Fruit fly (Drosophila melanogaster): ENCODE data around the gene CG8478.

Gene CG8478

dm6 chr3R:9791177-9791806, 27.8 kb downstream of the CG8478 start, which contains the start of the genes CG12945 and CG8507 (continued):
- TF ChIP-seq psq (GFP tag; optimal IDR thresholded peaks at IDR 0.05) (no peak), Rx (GFP tag; IDR thresholded peaks at IDR 0.05) (no peak), CG4328 (GFP tag; optimal IDR thresholded peaks at IDR 0.05) (no peak), vvl (GFP tag; IDR thresholded peaks at IDR 0.05) (peak; percentile 31; the same call in 1 of the 2 replicates), lilli (GFP tag; optimal IDR thresholded peaks at IDR 0.05) (peak; percentile 63), CG14860 (GFP tag; IDR thresholded peaks at IDR 0.05; ENCODE audit: partially characterized antibody) (no peak), CG4820 (GFP tag; optimal IDR thresholded peaks at IDR 0.05) (peak; percentile 39), CG7786 (GFP tag; optimal IDR thresholded peaks at IDR 0.05) (peak; percentile 38), ssp (GFP tag; IDR thresholded peaks at IDR 0.05) (peak; percentile 40), oc (tag; optimal IDR thresholded peaks at IDR 0.05) (no peak), B-H1 (GFP tag; IDR thresholded peaks at IDR 0.05) (no peak), CG4707 (GFP tag; optimal IDR thresholded peaks at IDR 0.05) (no peak), Neu2 (GFP tag; optimal IDR thresholded peaks at IDR 0.05; ENCODE audit: borderline replicate concordance) (no peak), aop (GFP tag; IDR thresholded peaks at IDR 0.05) (no peak), Hr39 (optimal IDR thresholded peaks at IDR 0.05) (no peak), Nf-YA (GFP tag; IDR thresholded peaks at IDR 0.05) (no peak), Dfd (GFP tag; optimal IDR thresholded peaks at IDR 0.05) (no peak), CG10959 (GFP tag; IDR thresholded peaks at IDR 0.05) (no peak), jigr1 (GFP tag; IDR thresholded peaks at IDR 0.05) (no peak), Max (GFP tag; optimal IDR thresholded peaks at IDR 0.05) (peak; percentile 63), yki (optimal IDR thresholded peaks at IDR 0.05) (no peak), lola (GFP tag; optimal IDR thresholded peaks at IDR 0.05) (peak in 1 of 3 experiments; percentile 54), D (optimal IDR thresholded peaks at IDR 0.05) (no peak), D (GFP tag; optimal IDR thresholded peaks at IDR 0.05) (no peak), slou (GFP tag; optimal IDR thresholded peaks at IDR 0.05) (no peak), kni (GFP tag; optimal IDR thresholded peaks at IDR 0.05) (no peak), CG30403 (GFP tag; optimal IDR thresholded peaks at IDR 0.05) (peak; percentile 67), Six4 (GFP tag; optimal IDR thresholded peaks at IDR 0.05) (no peak), phol (tag; optimal IDR thresholded peaks at IDR 0.05) (peak; percentile 68), Stat92E (GFP tag; optimal IDR thresholded peaks at IDR 0.05) (no peak), emc (GFP tag; optimal IDR thresholded peaks at IDR 0.05) (no peak), CG11696 (GFP tag; IDR thresholded peaks at IDR 0.05) (no peak), Asciz (GFP tag; optimal IDR thresholded peaks at IDR 0.05) (no peak), Elba2 (GFP tag; optimal IDR thresholded peaks at IDR 0.05) (peak; percentile 37), CG1602 (GFP tag; optimal IDR thresholded peaks at IDR 0.05) (no peak), peb (GFP tag; IDR thresholded peaks at IDR 0.05) (no peak), scrt (GFP tag; optimal IDR thresholded peaks at IDR 0.05) (no peak), CG6175 (GFP tag; IDR thresholded peaks at IDR 0.05) (no peak), CG17328 (GFP tag; IDR thresholded peaks at IDR 0.05) (no peak), nerfin-1 (tag; optimal IDR thresholded peaks at IDR 0.05) (no peak), CG17361 (GFP tag; IDR thresholded peaks at IDR 0.05) (peak; percentile 69), BEAF-32 (GFP tag; optimal IDR thresholded peaks at IDR 0.05) (peak; percentile 52), CG17802 (tag; optimal IDR thresholded peaks at IDR 0.05) (no peak), CG4404 (GFP tag; IDR thresholded peaks at IDR 0.05) (peak; percentile 37; the same call in 1 of the 2 replicates), CG17829 (tag; optimal IDR thresholded peaks at IDR 0.05) (peak; percentile 54), br (optimal IDR thresholded peaks at IDR 0.05) (no peak), CG15601 (tag; optimal IDR thresholded peaks at IDR 0.05) (peak; percentile 35), B-H2 (GFP tag; optimal IDR thresholded peaks at IDR 0.05) (no peak), Optix (GFP tag; IDR thresholded peaks at IDR 0.05) (no peak), gt (GFP tag; IDR thresholded peaks at IDR 0.05) (no peak), CG1792 (GFP tag; optimal IDR thresholded peaks at IDR 0.05) (no peak), CG31365 (tag; optimal IDR thresholded peaks at IDR 0.05) (no peak)

Data from whole organism, embryonic.